Fruit fly (Drosophila melanogaster) whole organism, embryonic: Measurements from ENCODE around the gene CG31800.

Source experiments
- Blimp-1 ChIP-seq: fragments of 200-800 bp; sonication (Bioruptor generic); optimal IDR thresholded peaks from 3 replicates; lab custom pipeline; 2018; ENCODE audit warnings: missing biosample characterization, missing genetic modification characterization, mild to moderate bottlenecking, moderate library complexity, missing genetic modification reagents
- CG11085 ChIP-seq: fragments of 200-800 bp; sonication (Bioruptor generic); IDR thresholded peaks from 2 replicates; pipeline ENCODE4 v1.3.6; 2022; ENCODE audit warnings: missing biosample characterization, missing genetic modification characterization
- CG11093 ChIP-seq: fragments of 200-800 bp; sonication (Bioruptor generic); IDR thresholded peaks from 3 replicates; pipeline ENCODE4 v1.3.6; 2022; ENCODE audit warnings: missing biosample characterization, missing genetic modification characterization
- CG11560 ChIP-seq: fragments of 200-800 bp; sonication (Bioruptor generic); IDR thresholded peaks from 3 replicates; pipeline ENCODE4 v1.3.6; 2022; ENCODE audit warnings: missing biosample characterization, missing genetic modification characterization
- CG16813 ChIP-seq: fragments of 200-800 bp; sonication (Bioruptor generic); IDR thresholded peaks from 3 replicates; pipeline ENCODE4 v1.3.6; 2022; ENCODE audit warnings: missing biosample characterization, missing genetic modification characterization; ENCODE audit not compliant: partially characterized antibody
- CG16815 ChIP-seq: fragments of 200-800 bp; sonication (Bioruptor generic); optimal IDR thresholded peaks from 3 replicates; lab custom pipeline; 2017; ENCODE audit warnings: missing biosample characterization, mild to moderate bottlenecking, missing genetic modification characterization
- CG18011 ChIP-seq: fragments of 200-800 bp; sonication (Bioruptor generic); optimal IDR thresholded peaks from 2 replicates; lab custom pipeline; 2017; ENCODE audit warnings: missing biosample characterization, missing genetic modification characterization, mild to moderate bottlenecking, moderate library complexity, missing genotype
- CG2116 ChIP-seq: fragments of 200-800 bp; sonication (Bioruptor generic); optimal IDR thresholded peaks from 3 replicates; lab custom pipeline; 2018; ENCODE audit warnings: missing biosample characterization, mild to moderate bottlenecking, missing genetic modification characterization
- CG2875 ChIP-seq: fragments of 200-800 bp; sonication (Bioruptor generic); optimal IDR thresholded peaks from 2 replicates; lab custom pipeline; 2017; ENCODE audit warnings: missing biosample characterization, mild to moderate bottlenecking, missing genetic modification characterization, missing genetic modification reagents
- CG30431 ChIP-seq: fragments of 200-800 bp; sonication (Bioruptor generic); optimal IDR thresholded peaks from 2 replicates; lab custom pipeline; 2017; ENCODE audit warnings: missing biosample characterization, missing genetic modification characterization
- CG34376 ChIP-seq: fragments of 200-800 bp; sonication (Bioruptor generic); optimal IDR thresholded peaks from 2 replicates; lab custom pipeline; 2018; ENCODE audit warnings: missing biosample characterization, mild to moderate bottlenecking, missing genetic modification characterization
- CG4820 ChIP-seq: fragments of 200-800 bp; sonication (Bioruptor generic); optimal IDR thresholded peaks from 3 replicates; lab custom pipeline; 2016; ENCODE audit warnings: missing biosample characterization, missing genetic modification characterization
- CG5953 ChIP-seq: fragments of 200-800 bp; sonication (Bioruptor generic); IDR thresholded peaks from 2 replicates; pipeline ENCODE4 v1.3.6; 2022; ENCODE audit warnings: missing biosample characterization, missing genetic modification characterization
- CG6175 ChIP-seq: fragments of 200-800 bp; sonication (Bioruptor generic); IDR thresholded peaks from 3 replicates; pipeline ENCODE4 v1.3.6; 2022; ENCODE audit warnings: missing biosample characterization, missing genetic modification characterization
- CG6683 ChIP-seq: fragments of 200-800 bp; sonication (Bioruptor generic); optimal IDR thresholded peaks from 2 replicates; lab custom pipeline; 2017; ENCODE audit warnings: missing biosample characterization, mild to moderate bottlenecking, missing genetic modification characterization, missing genetic modification reagents
- CG6765 ChIP-seq: fragments of 200-800 bp; sonication (Bioruptor generic); optimal IDR thresholded peaks from 3 replicates; lab custom pipeline; 2017; ENCODE audit warnings: missing biosample characterization, mild to moderate bottlenecking, missing genetic modification characterization
- CG7786 ChIP-seq: fragments of 200-800 bp; sonication (Bioruptor generic); optimal IDR thresholded peaks from 2 replicates; lab custom pipeline; 2016; ENCODE audit warnings: missing biosample characterization, missing genetic modification characterization
- CG8388 ChIP-seq: fragments of 200-800 bp; sonication (Bioruptor generic); optimal IDR thresholded peaks from 2 replicates; lab custom pipeline; 2019; ENCODE audit warnings: missing biosample characterization, mild to moderate bottlenecking, missing genetic modification characterization, moderate library complexity
- CG9437 ChIP-seq: fragments of 200-800 bp; sonication (Bioruptor generic); optimal IDR thresholded peaks from 2 replicates; lab custom pipeline; 2018; ENCODE audit warnings: missing biosample characterization, mild to moderate bottlenecking, missing genetic modification characterization
- CG9876 ChIP-seq: fragments of 200-800 bp; sonication (Bioruptor generic); optimal IDR thresholded peaks from 2 replicates; lab custom pipeline; 2016; ENCODE audit warnings: missing biosample characterization, missing genetic modification characterization
- D ChIP-seq, 2 experiments: fragments of 200-800 bp in 1 of 2; fragments of >200 bp in 1 of 2; sonication (Bioruptor generic) in 1 of 2; optimal IDR thresholded peaks; 2 replicates in 1 of 2; 3 replicates in 1 of 2; lab custom pipeline; 2017; ENCODE audit warnings: mild to moderate bottlenecking in 1 of 2, missing biosample characterization in 1 of 2, missing genetic modification characterization in 1 of 2, missing genetic modification reagents in 1 of 2
- Ets97D ChIP-seq: fragments of 200-800 bp; sonication (Bioruptor generic); optimal IDR thresholded peaks from 3 replicates; lab custom pipeline; 2016; ENCODE audit warnings: missing biosample characterization, missing genetic modification characterization
- HLH54F ChIP-seq: fragments of 200-800 bp; sonication (Bioruptor generic); optimal IDR thresholded peaks from 3 replicates; lab custom pipeline; 2016; ENCODE audit warnings: missing biosample characterization, missing genetic modification characterization
- Max ChIP-seq: fragments of 200-800 bp; sonication (Bioruptor generic); optimal IDR thresholded peaks from 2 replicates; lab custom pipeline; 2016; ENCODE audit warnings: missing biosample characterization, mild to moderate bottlenecking, missing genetic modification characterization
- NC2α ChIP-seq: fragments of 200-800 bp; sonication (Bioruptor generic); optimal IDR thresholded peaks from 2 replicates; lab custom pipeline; 2016; ENCODE audit warnings: missing biosample characterization, missing genetic modification characterization
- Nf-YC ChIP-seq: fragments of 200-800 bp; optimal IDR thresholded peaks from 3 replicates; lab custom pipeline; 2019; ENCODE audit warnings: missing biosample characterization, mild to moderate bottlenecking, missing genetic modification characterization, moderate library complexity
- Poxn ChIP-seq: fragments of 200-800 bp; sonication (Bioruptor generic); IDR thresholded peaks from 2 replicates; pipeline ENCODE4 v1.3.6; 2022; ENCODE audit warnings: missing biosample characterization, missing genetic modification characterization
- al ChIP-seq: fragments of 200-800 bp; sonication (Bioruptor generic); IDR thresholded peaks from 2 replicates; pipeline ENCODE4 v1.3.6; 2022; ENCODE audit warnings: missing biosample characterization, missing genetic modification characterization
- az2 ChIP-seq: fragments of 200-800 bp; sonication (Bioruptor generic); optimal IDR thresholded peaks from 3 replicates; lab custom pipeline; 2016; ENCODE audit warnings: missing biosample characterization, missing genetic modification characterization
- cad ChIP-seq: fragments of >200 bp; optimal IDR thresholded peaks from 2 replicates; lab custom pipeline; 2017; ENCODE audit warnings: missing biosample characterization, missing genetic modification characterization
- cas ChIP-seq: fragments of 200-800 bp; sonication (Bioruptor generic); IDR thresholded peaks from 2 replicates; pipeline ENCODE4 v1.3.6; 2022; ENCODE audit warnings: missing biosample characterization, missing genetic modification characterization
- chif ChIP-seq, 2 experiments: fragments of 200-800 bp; sonication (Bioruptor generic); optimal IDR thresholded peaks; 3 replicates each; lab custom pipeline; 2016; ENCODE audit warnings: missing biosample characterization in 2 of 2, missing genetic modification characterization in 2 of 2
- dati ChIP-seq: fragments of 200-800 bp; sonication (Bioruptor generic); IDR thresholded peaks from 2 replicates; pipeline ENCODE4 v1.3.6; 2022; ENCODE audit warnings: missing biosample characterization, missing genetic modification characterization
- esg ChIP-seq: fragments of 200-800 bp; sonication (Bioruptor generic); conservative IDR thresholded peaks from 2 replicates; pipeline ENCODE4 v1.3.6; 2022; ENCODE audit warnings: missing biosample characterization, missing genetic modification characterization
- gfzf ChIP-seq: fragments of 200-800 bp; sonication (Bioruptor generic); optimal IDR thresholded peaks from 2 replicates; lab custom pipeline; 2016; ENCODE audit warnings: missing biosample characterization, mild to moderate bottlenecking, missing genetic modification characterization, moderate library complexity
- gsb ChIP-seq: fragments of 200-800 bp; sonication (Bioruptor generic); IDR thresholded peaks from 2 replicates; pipeline ENCODE4 v1.3.6; 2022; ENCODE audit warnings: missing biosample characterization, missing genetic modification characterization
- lab ChIP-seq: fragments of 200-800 bp; sonication (Bioruptor generic); optimal IDR thresholded peaks from 3 replicates; lab custom pipeline; 2017; ENCODE audit warnings: missing biosample characterization, missing genetic modification characterization, mild to moderate bottlenecking, moderate library complexity, missing genetic modification reagents
- nerfin-2 ChIP-seq: fragments of 200-800 bp; sonication (Bioruptor generic); IDR thresholded peaks from 2 replicates; pipeline ENCODE4 v1.3.6; 2022; ENCODE audit warnings: missing biosample characterization, missing genetic modification characterization; ENCODE audit not compliant: partially characterized antibody
- p53 ChIP-seq: fragments of 200-800 bp; sonication (Bioruptor generic); optimal IDR thresholded peaks from 2 replicates; lab custom pipeline; 2016; ENCODE audit warnings: missing biosample characterization, missing genetic modification characterization
- pros ChIP-seq: fragments of 200-800 bp; sonication (Bioruptor generic); optimal IDR thresholded peaks from 3 replicates; lab custom pipeline; 2019; ENCODE audit warnings: missing biosample characterization, mild to moderate bottlenecking, missing genetic modification characterization, moderate library complexity
- psq ChIP-seq: fragments of 200-800 bp; sonication (Bioruptor generic); optimal IDR thresholded peaks from 2 replicates; lab custom pipeline; 2017; ENCODE audit warnings: missing biosample characterization, missing genetic modification characterization
- ranshi ChIP-seq: fragments of 200-800 bp; sonication (Bioruptor generic); IDR thresholded peaks from 2 replicates; pipeline ENCODE4 v1.3.6; 2022; ENCODE audit warnings: missing biosample characterization, missing genetic modification characterization
- rib ChIP-seq: fragments of 200-800 bp; sonication (Bioruptor generic); IDR thresholded peaks from 2 replicates; pipeline ENCODE4 v1.3.6; 2022; ENCODE audit warnings: missing biosample characterization, missing genetic modification characterization
- sima ChIP-seq: fragments of 200-800 bp; sonication (Bioruptor generic); optimal IDR thresholded peaks from 2 replicates; lab custom pipeline; 2016; ENCODE audit warnings: missing biosample characterization, missing genetic modification characterization
- stc ChIP-seq: fragments of 200-800 bp; sonication (Bioruptor generic); IDR thresholded peaks from 2 replicates; pipeline ENCODE4 v1.3.6; 2022; ENCODE audit warnings: missing biosample characterization, missing genetic modification characterization
- tap ChIP-seq: fragments of 200-800 bp; optimal IDR thresholded peaks from 3 replicates; lab custom pipeline; 2019; ENCODE audit warnings: missing biosample characterization, mild to moderate bottlenecking, missing genetic modification characterization, moderate library complexity
- tin ChIP-seq: fragments of 200-800 bp; sonication (Bioruptor generic); optimal IDR thresholded peaks from 3 replicates; lab custom pipeline; 2016; ENCODE audit warnings: missing biosample characterization, missing genetic modification characterization
- wor ChIP-seq: fragments of 200-800 bp; sonication (Bioruptor generic); IDR thresholded peaks from 2 replicates; pipeline ENCODE4 v1.3.6; 2022; ENCODE audit warnings: missing biosample characterization, missing genetic modification characterization

Gene CG31800

DNA sequence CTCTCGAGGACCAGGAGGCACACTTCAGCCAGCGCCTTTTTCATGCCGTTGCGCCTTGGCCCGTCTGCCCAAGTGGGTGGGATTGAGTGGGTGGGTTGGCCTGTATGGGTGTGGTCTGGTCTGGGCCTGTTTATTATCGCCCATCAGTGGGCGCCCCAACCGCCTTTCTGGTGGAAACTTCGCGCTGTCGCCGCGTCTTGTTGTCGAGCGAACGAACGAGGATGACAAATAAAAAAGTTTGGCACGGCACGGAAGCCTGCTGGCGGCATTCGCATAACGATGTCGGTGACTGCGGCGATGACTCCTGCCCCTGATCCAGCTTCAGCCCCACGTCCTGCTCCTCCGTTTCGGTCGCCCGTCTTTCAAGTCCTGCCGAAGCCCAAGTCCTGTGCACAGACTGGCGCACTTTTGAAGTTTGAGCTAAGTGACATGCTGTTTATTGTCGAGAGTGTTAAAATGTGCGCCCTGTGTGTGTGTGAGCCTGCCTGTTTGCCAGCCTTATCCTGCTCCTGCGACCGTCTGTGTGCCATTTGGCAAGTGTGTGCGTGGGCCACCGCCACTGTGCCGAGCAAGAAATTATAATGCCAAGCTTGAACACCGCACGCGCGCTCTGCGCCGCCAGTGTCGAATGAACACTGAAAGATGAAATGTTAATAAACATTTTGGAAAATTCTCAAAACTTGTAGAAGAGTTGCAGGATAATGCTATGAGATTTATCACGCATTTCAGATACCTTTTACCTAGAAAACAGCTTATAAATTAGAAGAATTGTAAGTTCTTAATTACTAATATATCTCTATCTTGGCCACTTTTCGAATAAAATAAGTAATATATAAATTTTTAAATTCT lies 20.1 kb downstream of the CG31800 start (continued):
- no peak for TF ChIP-seq CG16813 (GFP tag; lab: Robert Waterston, UW)
- peak; percentile 52 for TF ChIP-seq CG16815 (GFP tag; lab: Kevin White, UChicago)
- TF ChIP-seq tap (tag; lab: Kevin White, UChicago), result peak; percentile 62
- TF ChIP-seq lab (GFP tag; lab: Kevin White, UChicago), result peak; percentile 90
- TF ChIP-seq gfzf (GFP tag; lab: Kevin White, UChicago), result no peak
- peak; percentile 54 for TF ChIP-seq stc (GFP tag; lab: Robert Waterston, UW)
- no peak for TF ChIP-seq gsb (GFP tag; lab: Robert Waterston, UW)
- TF ChIP-seq esg (GFP tag; lab: Robert Waterston, UW), result peak; percentile 41; the same call in 1 of the 2 replicates
- TF ChIP-seq Blimp-1 (GFP tag; lab: Kevin White, UChicago), result peak; percentile 70
- TF ChIP-seq cad (GFP tag; lab: Kevin White, UChicago), result no peak
- TF ChIP-seq CG18011 (GFP tag; lab: Kevin White, UChicago), result peak; percentile 4
- TF ChIP-seq tin (GFP tag; lab: Kevin White, UChicago), result peak; percentile 43
- no peak for TF ChIP-seq cas (GFP tag; lab: Robert Waterston, UW)
- TF ChIP-seq NC2α (GFP tag; lab: Kevin White, UChicago), result no peak
- TF ChIP-seq CG9876 (GFP tag; lab: Kevin White, UChicago), result no peak
- TF ChIP-seq chif (GFP tag; optimal IDR thresholded peaks at IDR 0.05; lab: Kevin White, UChicago), result peak in 1 of 2 experiments; percentile 8
- TF ChIP-seq az2, result peak; percentile 63
- no peak for TF ChIP-seq CG7786 (GFP tag; lab: Kevin White, UChicago)
- peak; percentile 12 for TF ChIP-seq CG30431 (GFP tag; lab: Kevin White, UChicago)
- TF ChIP-seq CG11560 (tag; lab: Robert Waterston, UW), result 0 out of 3 replicates have a peak, but pooled peaks have one; percentile 32
- TF ChIP-seq CG11085 (GFP tag; lab: Robert Waterston, UW), result 0 out of 2 replicates have a peak, but pooled peaks have one; percentile 42
- TF ChIP-seq nerfin-2, result no peak
- no peak for TF ChIP-seq CG5953
- TF ChIP-seq CG4820, result peak; percentile 22
- TF ChIP-seq D (optimal IDR thresholded peaks at IDR 0.05; lab: Kevin White, UChicago), result no peak
- TF ChIP-seq D (GFP tag; optimal IDR thresholded peaks at IDR 0.05; lab: Kevin White, UChicago), result peak; percentile 69
- no peak for TF ChIP-seq CG6175 (GFP tag; lab: Robert Waterston, UW)
- peak; percentile 76 for TF ChIP-seq Nf-YC (tag; lab: Kevin White, UChicago)
- no peak for TF ChIP-seq dati (GFP tag; lab: Robert Waterston, UW)
- TF ChIP-seq CG9437, result peak; percentile 59
- peak; percentile 51; the same call in 1 of the 2 replicates for TF ChIP-seq ranshi
- TF ChIP-seq rib (GFP tag; lab: Robert Waterston, UW), result no peak
- peak; percentile 28 for TF ChIP-seq CG2875
- TF ChIP-seq al, result 0 out of 2 replicates have a peak, but pooled peaks have one; percentile 18
- peak; percentile 24 for TF ChIP-seq CG2116
- no peak for TF ChIP-seq psq (GFP tag; lab: Kevin White, UChicago)
- peak; percentile 46; the same call in 1 of the 2 replicates for TF ChIP-seq wor
- TF ChIP-seq pros (GFP tag; lab: Kevin White, UChicago), result no peak
- peak; percentile 36 for TF ChIP-seq Max (GFP tag; lab: Kevin White, UChicago)
- peak; percentile 80 for TF ChIP-seq CG6765 (GFP tag; lab: Kevin White, UChicago)
- peak; percentile 75 for TF ChIP-seq CG34376
- TF ChIP-seq sima (GFP tag; lab: Kevin White, UChicago), result no peak
- TF ChIP-seq Ets97D (GFP tag; lab: Kevin White, UChicago), result no peak
- TF ChIP-seq CG6683 (GFP tag; lab: Kevin White, UChicago), result peak; percentile 74
- TF ChIP-seq CG8388, result peak; percentile 59
- no peak for TF ChIP-seq p53 (GFP tag; lab: Kevin White, UChicago)
- peak; percentile 10 for TF ChIP-seq HLH54F
- 0 out of 3 replicates have a peak, but pooled peaks have one; percentile 34 for TF ChIP-seq CG11093 (GFP tag; lab: Robert Waterston, UW)
- no peak for TF ChIP-seq Poxn (GFP tag; lab: Robert Waterston, UW)
